Fruit fly (Drosophila melanogaster) Kc167 (cell line): Measurements from ENCODE around the gene aln.

Experiments used
- Myc ChIP-seq: fragments of >200 bp; optimal IDR thresholded peaks from 2 replicates; lab custom pipeline; 2017; ENCODE audit warnings: missing external identifiers
- h ChIP-seq: fragments of >200 bp; optimal IDR thresholded peaks from 3 replicates; lab custom pipeline; 2018; ENCODE audit warnings: missing external identifiers
- insv ChIP-seq: fragments of >200 bp; optimal IDR thresholded peaks from 3 replicates; lab custom pipeline; 2018; ENCODE audit warnings: missing external identifiers
- psq ChIP-seq: fragments of >200 bp; optimal IDR thresholded peaks from 2 replicates; lab custom pipeline; 2017; ENCODE audit warnings: missing external identifiers
- ttk ChIP-seq: sonication (Bioruptor generic); optimal IDR thresholded peaks from 2 replicates; lab custom pipeline; 2017; ENCODE audit warnings: missing external identifiers

DNA sequence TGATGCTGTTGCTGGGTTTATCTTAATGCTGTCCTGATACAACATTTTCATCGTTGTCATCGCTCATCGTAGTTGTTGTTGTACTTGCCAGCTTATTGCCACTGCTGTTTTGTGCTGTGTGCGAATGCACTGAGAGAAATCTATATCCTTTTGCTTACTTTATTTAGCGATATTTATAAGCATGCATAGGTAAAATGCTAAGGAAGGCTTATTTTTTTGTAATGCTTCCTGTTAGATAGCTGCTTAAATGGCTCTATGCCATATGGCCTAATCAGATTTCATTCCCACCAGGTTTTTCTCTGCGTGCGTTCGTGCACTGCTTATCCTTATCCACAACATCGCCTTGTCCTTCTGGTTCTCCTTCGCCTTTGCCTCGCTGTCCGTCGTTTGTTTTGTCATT lies 41.6 kb upstream of the aln start:
- TF ChIP-seq psq (lab: Kevin White, UChicago): no peak
- no peak for TF ChIP-seq h (lab: Kevin White, UChicago)
- no peak for TF ChIP-seq Myc (lab: Kevin White, UChicago)
- TF ChIP-seq ttk (lab: Kevin White, UChicago): no peak
- TF ChIP-seq insv (lab: Kevin White, UChicago): no peak
